Worm (Caenorhabditis elegans): ENCODE data around the gene mfsd-10.

The mfsd-10 gene

ce11 chrX:17400425-17400824, 32.0 kb upstream of the mfsd-10 start:
- TF ChIP-seq F16B12.6 (tag; optimal IDR thresholded peaks at IDR 0.05) (no peak), dsc-1 (tag; optimal IDR thresholded peaks at IDR 0.05) (no peak), nhr-28 (tag; optimal IDR thresholded peaks at IDR 0.05) (no peak), ceh-88 (GFP tag; IDR thresholded peaks at IDR 0.05) (no peak), snpc-4 (tag; optimal IDR thresholded peaks at IDR 0.05) (no peak), zip-4 (GFP tag; optimal IDR thresholded peaks at IDR 0.05) (no peak), sox-4 (tag; optimal IDR thresholded peaks at IDR 0.05) (no peak), hlh-17 (GFP tag; optimal IDR thresholded peaks at IDR 0.05; ENCODE audit: borderline replicate concordance) (no peak), efl-1 (optimal IDR thresholded peaks at IDR 0.05) (no peak), efl-1 (GFP tag; optimal IDR thresholded peaks at IDR 0.05 in 1 of 2) (no peak), egl-13 (tag; optimal IDR thresholded peaks at IDR 0.05) (no peak), nhr-19 (GFP tag; conservative IDR thresholded peaks at IDR 0.05) (no peak), C34B4.2 (tag; optimal IDR thresholded peaks at IDR 0.05) (no peak)

DNA sequence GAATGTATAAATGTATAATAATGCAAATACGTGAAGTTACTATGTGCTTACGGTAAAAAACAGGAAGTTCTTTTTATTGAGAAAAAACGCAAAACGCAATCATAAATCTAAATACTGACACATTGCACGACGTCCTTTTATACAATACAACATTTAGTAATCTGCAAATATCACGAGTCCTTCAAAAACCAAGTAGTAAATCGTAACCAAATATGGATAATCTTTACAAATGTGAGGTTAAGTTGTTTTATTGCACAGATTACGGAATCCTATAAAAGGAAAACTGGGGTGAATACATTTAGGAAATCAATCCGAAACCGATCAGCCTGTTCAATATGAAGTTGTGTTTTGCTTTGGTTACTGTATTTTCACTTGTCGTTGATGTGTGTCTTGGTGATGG, 29.9 kb upstream of the mfsd-10 start, which contains the start of gene F11C7.7:
F11C7.7 (plus strand) TSS at position 301 of the 400 bp plus-strand sequence.
- no peak for TF ChIP-seq hlh-4 (tag; optimal IDR thresholded peaks at IDR 0.05)
- TF ChIP-seq C34B4.2 (tag; optimal IDR thresholded peaks at IDR 0.05), result no peak
- TF ChIP-seq pag-3 (tag; optimal IDR thresholded peaks at IDR 0.05; ENCODE audit: borderline replicate concordance, insufficient read depth), result no peak
- no peak for TF ChIP-seq dpl-1 (GFP tag; optimal IDR thresholded peaks at IDR 0.05)
- TF ChIP-seq lin-14 (GFP tag; optimal IDR thresholded peaks at IDR 0.05), result no peak
- TF ChIP-seq tlp-1 (tag; optimal IDR thresholded peaks at IDR 0.05), result no peak
- no peak for TF ChIP-seq hpl-2 (GFP tag; optimal IDR thresholded peaks at IDR 0.05)

DNA sequence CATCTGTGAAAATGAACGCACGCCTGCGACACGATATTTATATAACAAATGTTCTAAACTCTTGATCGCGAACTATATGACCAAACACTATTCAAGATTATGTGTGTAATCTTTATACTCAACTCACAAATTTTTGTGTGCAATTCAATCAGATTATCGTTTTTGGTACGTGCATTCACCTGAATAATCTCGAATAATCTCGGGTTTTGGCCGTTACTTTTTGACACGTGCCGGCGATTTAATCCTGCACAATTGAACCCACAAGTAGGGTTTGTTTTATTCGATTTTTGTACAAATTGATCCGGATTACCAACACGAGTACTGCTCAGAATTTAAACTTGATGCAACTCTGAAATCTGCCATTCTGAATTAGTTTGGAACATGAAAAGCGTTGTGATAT, 28.0 kb upstream of the mfsd-10 start, which contains the start of the genes vap-1 and F11C7.2:
vap-1 (minus strand) TSS at position 101 of the 400 bp plus-strand sequence.
F11C7.2 (plus strand) TSS at position 359 of the 400 bp plus-strand sequence.
- TF ChIP-seq unc-98 (GFP tag; IDR thresholded peaks at IDR 0.05), result no peak
- peak; percentile 24 for TF ChIP-seq snu-23 (GFP tag; optimal IDR thresholded peaks at IDR 0.05)
- no peak for TF ChIP-seq efl-1 (optimal IDR thresholded peaks at IDR 0.05)
- peak in 1 of 2 experiments; percentile 24 for TF ChIP-seq efl-1 (GFP tag; optimal IDR thresholded peaks at IDR 0.05 in 1 of 2)

ce11 chrX:17392182-17392581, 23.7 kb upstream of the mfsd-10 start:
- TF ChIP-seq nhr-237 (tag; optimal IDR thresholded peaks at IDR 0.05) (no peak), efl-1 (optimal IDR thresholded peaks at IDR 0.05) (peak; percentile 54 to 56), efl-1 (GFP tag; optimal IDR thresholded peaks at IDR 0.05 in 1 of 2) (peak; percentile 40 to 83), nhr-76 (tag; optimal IDR thresholded peaks at IDR 0.05) (no peak), sup-37 (GFP tag; optimal IDR thresholded peaks at IDR 0.05) (no peak), unc-86 (tag; optimal IDR thresholded peaks at IDR 0.05) (peak; percentile 36), nhr-28 (tag; optimal IDR thresholded peaks at IDR 0.05) (no peak), hlh-17 (GFP tag; optimal IDR thresholded peaks at IDR 0.05; ENCODE audit: borderline replicate concordance) (no peak), xbp-1 (tag; optimal IDR thresholded peaks at IDR 0.05) (peak; percentile 70), dpl-1 (GFP tag; optimal IDR thresholded peaks at IDR 0.05) (peak; percentile 30 to 62 (median 43)), isw-1 (GFP tag; IDR thresholded peaks at IDR 0.05) (no peak), unc-30 (tag; optimal IDR thresholded peaks at IDR 0.05) (no peak), tlp-1 (tag; optimal IDR thresholded peaks at IDR 0.05) (no peak), zip-4 (GFP tag; optimal IDR thresholded peaks at IDR 0.05) (no peak), grh-1 (GFP tag; IDR thresholded peaks at IDR 0.05) (no peak), mab-9 (GFP tag; IDR thresholded peaks at IDR 0.05) (no peak), fkh-8 (tag; optimal IDR thresholded peaks at IDR 0.05) (peak; percentile 8), ztf-4 (tag; optimal IDR thresholded peaks at IDR 0.05) (peak; percentile 41), lin-35 (GFP tag; optimal IDR thresholded peaks at IDR 0.05) (peak; percentile 58 to 77), ets-5 (GFP tag; IDR thresholded peaks at IDR 0.05) (no peak), mep-1 (tag; optimal IDR thresholded peaks at IDR 0.05) (peak; percentile 79), nhr-85 (tag) (peak; percentile 88), irx-1 (tag; optimal IDR thresholded peaks at IDR 0.05) (peak; percentile 16), elt-3 (tag; optimal IDR thresholded peaks at IDR 0.05) (peak in 3 of 6 experiments; percentile 19 to 38 (median 25)), mdl-1 (tag; optimal IDR thresholded peaks at IDR 0.05) (peak in 1 of 2 experiments; percentile 56), efl-3 (GFP tag; optimal IDR thresholded peaks at IDR 0.05) (no peak), sox-4 (tag; optimal IDR thresholded peaks at IDR 0.05) (no peak), nhr-77 (tag; optimal IDR thresholded peaks at IDR 0.05) (no peak), mef-2 (tag; optimal IDR thresholded peaks at IDR 0.05) (no peak), nhr-20 (tag; optimal IDR thresholded peaks at IDR 0.05) (peak; percentile 87), swsn-7 (tag; optimal IDR thresholded peaks at IDR 0.05) (peak; percentile 76), C16A3.4 (tag; optimal IDR thresholded peaks at IDR 0.05) (peak; percentile 84), unc-98 (GFP tag; IDR thresholded peaks at IDR 0.05) (no peak), fkh-10 (GFP tag; optimal IDR thresholded peaks at IDR 0.05) (no peak)
